Worm (Caenorhabditis elegans) whole organism, young adult: ENCODE results near the gene K07C11.7.
A peak's percentile ranks its signal among the peaks of the same experiment; 100 is the strongest.

ENCODE experiments used
- B0035.1 ChIP-seq: sonication (generic microtip); optimal IDR thresholded peaks from 2 replicates; lab custom pipeline; 2016; ENCODE audit warnings: missing genetic modification characterization, mild to moderate bottlenecking, missing compliant biosample characterization, missing genotype, missing genetic modification reagents
- B0261.1 ChIP-seq: sonication (generic microtip); optimal IDR thresholded peaks from 2 replicates; lab custom pipeline; 2016; ENCODE audit warnings: mild to moderate bottlenecking, missing genetic modification characterization, moderate library complexity, missing compliant biosample characterization
- D2030.7 ChIP-seq: fragments of 200-800 bp; sonication (Bioruptor generic); IDR thresholded peaks from 2 replicates; pipeline ENCODE4 v1.3.6; 2022; ENCODE audit warnings: missing genetic modification reagents, missing genetic modification characterization, missing compliant biosample characterization
- F23B12.7 ChIP-seq: sonication (generic microtip); optimal IDR thresholded peaks from 2 replicates; lab custom pipeline; 2017; ENCODE audit warnings: missing genetic modification characterization, mild to moderate bottlenecking, missing compliant biosample characterization, antibody characterized with exemption, moderate library complexity; ENCODE audit not compliant: insufficient read depth
- F33H1.4 ChIP-seq: fragments of 200-800 bp; sonication (Bioruptor generic); IDR thresholded peaks from 2 replicates; pipeline ENCODE4 v1.3.6; 2022; ENCODE audit warnings: missing genetic modification reagents, missing genetic modification characterization, missing compliant biosample characterization
- F57A8.1 ChIP-seq: fragments of 200-800 bp; sonication (Bioruptor generic); optimal IDR thresholded peaks from 2 replicates; lab custom pipeline; 2018; ENCODE audit warnings: mild to moderate bottlenecking, missing genetic modification characterization, moderate library complexity, missing compliant biosample characterization
- K12H6.12 ChIP-seq: fragments of 200-800 bp; sonication (Bioruptor generic); optimal IDR thresholded peaks from 2 replicates; lab custom pipeline; 2018; ENCODE audit warnings: mild to moderate bottlenecking, missing genetic modification characterization, missing compliant biosample characterization
- T26A5.8 ChIP-seq: sonication (generic microtip); optimal IDR thresholded peaks from 2 replicates; lab custom pipeline; 2016; ENCODE audit warnings: missing genetic modification characterization, missing compliant biosample characterization
- Y53F4B.3 ChIP-seq: fragments of 200-800 bp; sonication (Bioruptor generic); IDR thresholded peaks from 2 replicates; pipeline ENCODE4 v1.3.6; 2022; ENCODE audit warnings: missing genetic modification reagents, missing genetic modification characterization, missing compliant biosample characterization
- Y56A3A.18 ChIP-seq: fragments of 200-800 bp; sonication (Bioruptor generic); IDR thresholded peaks from 2 replicates; pipeline ENCODE4 v1.3.6; 2022; ENCODE audit warnings: missing genetic modification reagents, missing genetic modification characterization, missing compliant biosample characterization
- ZK185.1 ChIP-seq: sonication (generic microtip); optimal IDR thresholded peaks from 2 replicates; lab custom pipeline; 2016; ENCODE audit warnings: mild to moderate bottlenecking, missing genetic modification characterization, missing compliant biosample characterization; ENCODE audit not compliant: poor library complexity, severe bottlenecking
- akir-1 ChIP-seq: fragments of 200-800 bp; sonication (Bioruptor generic); optimal IDR thresholded peaks from 2 replicates; lab custom pipeline; 2018; ENCODE audit warnings: mild to moderate bottlenecking, missing genetic modification characterization, moderate library complexity, missing compliant biosample characterization
- atf-7 ChIP-seq: sonication (generic microtip); optimal IDR thresholded peaks from 2 replicates; lab custom pipeline; 2017; ENCODE audit warnings: mild to moderate bottlenecking, missing genetic modification characterization, missing compliant biosample characterization
- attf-6 ChIP-seq: fragments of 200-800 bp; sonication (Bioruptor generic); IDR thresholded peaks from 2 replicates; pipeline ENCODE4 v1.3.6; 2022; ENCODE audit warnings: missing genetic modification reagents, missing genetic modification characterization, missing compliant biosample characterization
- ceh-27 ChIP-seq: fragments of 200-800 bp; sonication (Bioruptor generic); optimal IDR thresholded peaks from 2 replicates; lab custom pipeline; 2018; ENCODE audit warnings: mild to moderate bottlenecking, missing genetic modification characterization, moderate library complexity, missing compliant biosample characterization
- ceh-58 ChIP-seq: fragments of 200-800 bp; sonication (Bioruptor generic); IDR thresholded peaks from 2 replicates; pipeline ENCODE4 v1.3.6; 2022; ENCODE audit warnings: missing genetic modification characterization, missing compliant biosample characterization
- egl-18 ChIP-seq: fragments of 200-800 bp; sonication (Bioruptor generic); IDR thresholded peaks from 2 replicates; pipeline ENCODE4 v1.3.6; 2022; ENCODE audit warnings: missing genetic modification reagents, missing genetic modification characterization, missing compliant biosample characterization
- egrh-3 ChIP-seq: fragments of 200-800 bp; sonication (Bioruptor generic); IDR thresholded peaks from 2 replicates; pipeline ENCODE4 v1.3.6; 2022; ENCODE audit warnings: missing genetic modification reagents, missing genetic modification characterization, missing compliant biosample characterization
- him-1 ChIP-seq: sonication (generic microtip); optimal IDR thresholded peaks from 2 replicates; lab custom pipeline; 2016; ENCODE audit warnings: missing genotype, missing genetic modification reagents, missing genetic modification characterization, missing compliant biosample characterization
- hlh-26 ChIP-seq: fragments of 200-800 bp; sonication (Bioruptor generic); conservative IDR thresholded peaks from 2 replicates; pipeline ENCODE4 v1.3.6; 2022; ENCODE audit warnings: missing genetic modification reagents, missing genetic modification characterization, missing compliant biosample characterization
- hmg-1.2 ChIP-seq: fragments of 200-800 bp; sonication (Bioruptor generic); IDR thresholded peaks from 2 replicates; pipeline ENCODE4 v1.3.6; 2022; ENCODE audit warnings: missing genetic modification reagents, missing genetic modification characterization, missing compliant biosample characterization
- hrde-1 ChIP-seq: sonication (generic microtip); optimal IDR thresholded peaks from 2 replicates; lab custom pipeline; 2016; ENCODE audit warnings: missing genetic modification characterization, mild to moderate bottlenecking, missing compliant biosample characterization, moderate library complexity, missing genotype, missing genetic modification reagents, borderline replicate concordance
- let-607 ChIP-seq, 2 experiments: fragments of 200-800 bp in 1 of 2; sonication (Bioruptor generic) in 1 of 2; sonication (generic microtip) in 1 of 2; optimal IDR thresholded peaks; 2 replicates each; lab custom pipeline; 2016 to 2018; ENCODE audit warnings: mild to moderate bottlenecking in 2 of 2, missing compliant biosample characterization in 2 of 2, missing genetic modification characterization in 2 of 2, moderate library complexity in 2 of 2, missing genotype in 1 of 2
- lsl-1 ChIP-seq: fragments of 200-800 bp; sonication (Bioruptor generic); optimal IDR thresholded peaks from 2 replicates; lab custom pipeline; 2018; ENCODE audit warnings: mild to moderate bottlenecking, missing genetic modification characterization, moderate library complexity, missing compliant biosample characterization
- lsy-27 ChIP-seq: sonication (generic microtip); optimal IDR thresholded peaks from 2 replicates; lab custom pipeline; 2017; ENCODE audit warnings: missing genetic modification characterization, mild to moderate bottlenecking, missing compliant biosample characterization, antibody characterized with exemption, missing genotype, borderline replicate concordance; ENCODE audit not compliant: insufficient read depth
- madf-10 ChIP-seq: sonication (generic microtip); optimal IDR thresholded peaks from 2 replicates; lab custom pipeline; 2016; ENCODE audit warnings: mild to moderate bottlenecking, missing genetic modification characterization, missing compliant biosample characterization
- madf-3 ChIP-seq: fragments of 200-800 bp; sonication (Bioruptor generic); IDR thresholded peaks from 2 replicates; pipeline ENCODE4 v1.3.6; 2022; ENCODE audit warnings: missing genetic modification reagents, missing genetic modification characterization, missing compliant biosample characterization
- madf-6 ChIP-seq: fragments of 200-800 bp; sonication (Bioruptor generic); IDR thresholded peaks from 2 replicates; pipeline ENCODE4 v1.3.6; 2022; ENCODE audit warnings: missing genetic modification reagents, missing genetic modification characterization, missing compliant biosample characterization
- nfyb-1 ChIP-seq: fragments of 200-800 bp; sonication (Bioruptor generic); IDR thresholded peaks from 2 replicates; pipeline ENCODE4 v1.3.6; 2022; ENCODE audit warnings: missing genetic modification reagents, missing genetic modification characterization, missing compliant biosample characterization
- nhr-27 ChIP-seq: fragments of 200-800 bp; sonication (Bioruptor generic); optimal IDR thresholded peaks from 2 replicates; lab custom pipeline; 2018; ENCODE audit warnings: mild to moderate bottlenecking, missing genetic modification characterization, moderate library complexity, missing compliant biosample characterization
- nhr-80 ChIP-seq: sonication (generic microtip); optimal IDR thresholded peaks from 2 replicates; lab custom pipeline; 2016; ENCODE audit warnings: missing genetic modification characterization, missing compliant biosample characterization
- pbrm-1 ChIP-seq: fragments of 200-800 bp; sonication (Bioruptor generic); IDR thresholded peaks from 2 replicates; pipeline ENCODE4 v1.3.6; 2022; ENCODE audit warnings: missing genetic modification reagents, missing genetic modification characterization, missing compliant biosample characterization
- rcor-1 ChIP-seq: fragments of 200-800 bp; sonication (Bioruptor generic); IDR thresholded peaks from 2 replicates; pipeline ENCODE4 v1.3.6; 2022; ENCODE audit warnings: missing genetic modification reagents, missing genetic modification characterization, missing compliant biosample characterization
- repo-1 ChIP-seq: sonication (generic microtip); optimal IDR thresholded peaks from 2 replicates; lab custom pipeline; 2017; ENCODE audit warnings: mild to moderate bottlenecking, missing genetic modification characterization, missing compliant biosample characterization
- rpc-1 ChIP-seq, 2 experiments: fragments of 150-350 bp in 1 of 2; sonication (generic microtip) in 1 of 2; optimal IDR thresholded peaks; 2 replicates each; lab custom pipeline; 2014 to 2018; ENCODE audit warnings: missing biosample characterization in 1 of 2, missing genetic modification characterization in 1 of 2, missing genetic modification reagents in 1 of 2, missing genotype in 1 of 2
- sea-2 ChIP-seq: fragments of 200-800 bp; sonication (Bioruptor generic); IDR thresholded peaks from 2 replicates; pipeline ENCODE4 v1.3.6; 2022; ENCODE audit warnings: missing genetic modification characterization, missing compliant biosample characterization
- snpc-1.1 ChIP-seq: sonication (generic microtip); optimal IDR thresholded peaks from 2 replicates; lab custom pipeline; 2017; ENCODE audit warnings: missing genetic modification characterization, mild to moderate bottlenecking, missing compliant biosample characterization, antibody characterized with exemption, moderate library complexity, missing genotype, missing genetic modification reagents; ENCODE audit not compliant: insufficient read depth
- snpc-3.4 ChIP-seq: sonication (generic microtip); optimal IDR thresholded peaks from 2 replicates; lab custom pipeline; 2017; ENCODE audit warnings: missing genetic modification characterization, mild to moderate bottlenecking, missing compliant biosample characterization, antibody characterized with exemption, moderate library complexity, missing genotype, missing genetic modification reagents
- snpc-4 ChIP-seq, 5 experiments: fragments of 150-350 bp in 1 of 5; sonication (generic microtip) in 4 of 5; optimal IDR thresholded peaks; 2 replicates each; lab custom pipeline; 2014 to 2018; ENCODE audit warnings: missing genetic modification characterization in 5 of 5, missing biosample characterization in 3 of 5, antibody characterized with exemption in 2 of 5, mild to moderate bottlenecking in 2 of 5, missing compliant biosample characterization in 2 of 5, missing genotype in 2 of 5, moderate library complexity in 2 of 5, missing genetic modification reagents in 1 of 5
- tbp1 ChIP-seq: fragments of 200-800 bp; sonication (Bioruptor generic); optimal IDR thresholded peaks from 2 replicates; lab custom pipeline; 2018; ENCODE audit warnings: mild to moderate bottlenecking, missing genetic modification characterization, missing compliant biosample characterization
- unc-130 ChIP-seq: sonication (generic microtip); optimal IDR thresholded peaks from 2 replicates; lab custom pipeline; 2016; ENCODE audit warnings: missing genetic modification reagents, missing genetic modification characterization, missing compliant biosample characterization
- zfh-2 ChIP-seq: fragments of 200-800 bp; sonication (Bioruptor generic); conservative IDR thresholded peaks from 2 replicates; pipeline ENCODE4 v1.3.6; 2022; ENCODE audit warnings: missing genetic modification reagents, missing genetic modification characterization, missing compliant biosample characterization
- ztf-18 ChIP-seq: sonication (generic microtip); optimal IDR thresholded peaks from 2 replicates; lab custom pipeline; 2016; ENCODE audit warnings: missing genotype, mild to moderate bottlenecking, missing genetic modification characterization, missing compliant biosample characterization
- ztf-26 ChIP-seq: sonication (generic microtip); optimal IDR thresholded peaks from 2 replicates; lab custom pipeline; 2017; ENCODE audit warnings: missing genetic modification characterization, missing compliant biosample characterization

Gene K07C11.7

ce11 chrV:8235331-8235730, 21.6 kb upstream of the K07C11.7 start (continued):
- TF ChIP-seq akir-1 (GFP tag; lab: Kevin White, UChicago) = no peak
- TF ChIP-seq unc-130 (GFP tag; lab: Kevin White, UChicago) = no peak
- TF ChIP-seq repo-1 (tag; lab: Kevin White, UChicago) = no peak
- peak; percentile 60 for TF ChIP-seq F23B12.7 (tag; lab: Kevin White, UChicago)
- 0 out of 2 replicates have a peak, but pooled peaks have one; percentile 31 for TF ChIP-seq egrh-3 (GFP tag; lab: Robert Waterston, UW)
- TF ChIP-seq rpc-1 (optimal IDR thresholded peaks at IDR 0.05; lab: Kevin White, UChicago) = peak; percentile 67
- peak; percentile 74 for TF ChIP-seq rpc-1 (tag; optimal IDR thresholded peaks at IDR 0.05; lab: Kevin White, UChicago)
- TF ChIP-seq madf-10 (tag; lab: Kevin White, UChicago) = peak; percentile 9
- no peak for TF ChIP-seq ceh-58 (GFP tag; lab: Robert Waterston, UW)
- no peak for TF ChIP-seq Y53F4B.3
- TF ChIP-seq nhr-27 (tag; lab: Kevin White, UChicago) = no peak
- peak; percentile 36 for TF ChIP-seq nhr-80 (tag; lab: Kevin White, UChicago)
- peak; percentile 71 for TF ChIP-seq hmg-1.2 (GFP tag; lab: Robert Waterston, UW)
- no peak for TF ChIP-seq hrde-1
- peak; percentile 4 for TF ChIP-seq ZK185.1 (tag; lab: Kevin White, UChicago)
- TF ChIP-seq Y56A3A.18 (GFP tag; lab: Robert Waterston, UW) = 0 out of 2 replicates have a peak, but pooled peaks have one; percentile 36
- TF ChIP-seq snpc-3.4 (tag; lab: Kevin White, UChicago) = peak; percentile 34
- peak; percentile 87 for TF ChIP-seq tbp1 (GFP tag; lab: Kevin White, UChicago)
- TF ChIP-seq T26A5.8 = no peak
- no peak for TF ChIP-seq atf-7 (tag; lab: Kevin White, UChicago)
- no peak; the same call in 1 of the 2 replicates for TF ChIP-seq madf-6 (GFP tag; lab: Robert Waterston, UW)
- no peak for TF ChIP-seq B0035.1 (tag; lab: Kevin White, UChicago)
- no peak for TF ChIP-seq zfh-2 (GFP tag; lab: Robert Waterston, UW)
- TF ChIP-seq F57A8.1 (GFP tag; lab: Kevin White, UChicago) = no peak
- TF ChIP-seq K12H6.12 (tag; lab: Kevin White, UChicago) = no peak
- no peak for TF ChIP-seq hlh-26 (GFP tag; lab: Robert Waterston, UW)
- TF ChIP-seq snpc-1.1 (tag; lab: Kevin White, UChicago) = peak; percentile 14
- TF ChIP-seq lsy-27 (tag; lab: Kevin White, UChicago) = no peak
- TF ChIP-seq rcor-1 = peak; percentile 38; the same call in 1 of the 2 replicates
- 0 out of 2 replicates have a peak, but pooled peaks have one; percentile 20 for TF ChIP-seq madf-3
- TF ChIP-seq snpc-4 (GFP tag; optimal IDR thresholded peaks at IDR 0.05; lab: Kevin White, UChicago) = peak; percentile 61
- TF ChIP-seq snpc-4 (tag; optimal IDR thresholded peaks at IDR 0.05; lab: Kevin White, UChicago) = peak in 3 of 4 experiments; percentile 73 to 91 (median 76)
- TF ChIP-seq sea-2 = no peak
- peak; percentile 18; the same call in 1 of the 2 replicates for TF ChIP-seq F33H1.4 (GFP tag; lab: Robert Waterston, UW)
- TF ChIP-seq D2030.7 (GFP tag; lab: Robert Waterston, UW) = peak; percentile 54
- 0 out of 2 replicates have a peak, but pooled peaks have one; percentile 14 for TF ChIP-seq egl-18 (GFP tag; lab: Robert Waterston, UW)
- peak; percentile 78; the same call in 1 of the 2 replicates for TF ChIP-seq pbrm-1 (GFP tag; lab: Robert Waterston, UW)
- TF ChIP-seq B0261.1 = peak; percentile 77
- TF ChIP-seq nfyb-1 = peak; percentile 72; the same call in 1 of the 2 replicates
- peak; percentile 26 for TF ChIP-seq lsl-1 (GFP tag; lab: Kevin White, UChicago)
- peak; percentile 43 for TF ChIP-seq ztf-18 (tag; lab: Kevin White, UChicago)
- TF ChIP-seq ztf-26 (tag; lab: Kevin White, UChicago) = no peak
- TF ChIP-seq attf-6 = 0 out of 2 replicates have a peak, but pooled peaks have one; percentile 29
- peak; percentile 38 for TF ChIP-seq ceh-27
- peak in 1 of 2 experiments; percentile 38 for TF ChIP-seq let-607 (tag; optimal IDR thresholded peaks at IDR 0.05; lab: Kevin White, UChicago)
- peak; percentile 76 for TF ChIP-seq him-1 (tag; lab: Kevin White, UChicago)
